Worm (Caenorhabditis elegans) whole organism, L1 larva: ENCODE results near the gene oac-11.

Experiments
- aha-1 ChIP-seq: fragments of 150-350 bp; optimal IDR thresholded peaks from 2 replicates; lab custom pipeline; 2014; ENCODE audit warnings: missing biosample characterization, missing genetic modification characterization
- blmp-1 ChIP-seq: fragments of 150-350 bp; optimal IDR thresholded peaks from 2 replicates; lab custom pipeline; 2014; ENCODE audit warnings: missing biosample characterization, missing genetic modification characterization
- ceh-63 ChIP-seq: fragments of 200-800 bp; sonication (Bioruptor generic); optimal IDR thresholded peaks from 2 replicates; lab custom pipeline; 2018; ENCODE audit warnings: mild to moderate bottlenecking, missing genetic modification characterization, missing compliant biosample characterization
- elt-3 ChIP-seq, 6 experiments: fragments of 150-350 bp in 1 of 6; sonication (generic microtip); optimal IDR thresholded peaks; 2 replicates each; lab custom pipeline; 2017 to 2018; ENCODE audit warnings: missing biosample characterization in 6 of 6, missing genetic modification characterization in 6 of 6, inconsistent platforms in 1 of 6
- lin-39 ChIP-seq: fragments of 150-350 bp; optimal IDR thresholded peaks from 2 replicates; lab custom pipeline; 2014; ENCODE audit warnings: missing biosample characterization, missing genetic modification reagents, missing genetic modification characterization
- mep-1 ChIP-seq: fragments of 150-350 bp; optimal IDR thresholded peaks from 2 replicates; lab custom pipeline; 2014; ENCODE audit warnings: missing biosample characterization, missing genetic modification characterization
- nhr-12 ChIP-seq: sonication (generic microtip); optimal IDR thresholded peaks from 2 replicates; lab custom pipeline; 2017; ENCODE audit warnings: missing biosample characterization, missing genetic modification characterization
- nhr-237 ChIP-seq: fragments of 150-350 bp; optimal IDR thresholded peaks from 2 replicates; lab custom pipeline; 2014; ENCODE audit warnings: missing biosample characterization, missing genetic modification characterization
- nhr-76 ChIP-seq: sonication (generic microtip); optimal IDR thresholded peaks from 2 replicates; lab custom pipeline; 2017; ENCODE audit warnings: missing biosample characterization, missing genetic modification characterization
- nhr-77 ChIP-seq: fragments of 150-350 bp; optimal IDR thresholded peaks from 2 replicates; lab custom pipeline; 2014; ENCODE audit warnings: missing biosample characterization, missing genetic modification characterization
- nhr-84 ChIP-seq: sonication (generic microtip); optimal IDR thresholded peaks from 2 replicates; lab custom pipeline; 2017; ENCODE audit warnings: missing biosample characterization, missing genetic modification characterization
- pqm-1 ChIP-seq: sonication (generic microtip); optimal IDR thresholded peaks from 3 replicates; lab custom pipeline; 2017; ENCODE audit warnings: missing biosample characterization, missing genetic modification characterization
- sox-4 ChIP-seq: sonication (generic microtip); optimal IDR thresholded peaks from 2 replicates; lab custom pipeline; 2016; ENCODE audit warnings: missing genetic modification characterization, missing compliant biosample characterization
- ztf-4 ChIP-seq: fragments of 150-350 bp; optimal IDR thresholded peaks from 2 replicates; lab custom pipeline; 2014; ENCODE audit warnings: missing biosample characterization, missing genetic modification characterization

DNA sequence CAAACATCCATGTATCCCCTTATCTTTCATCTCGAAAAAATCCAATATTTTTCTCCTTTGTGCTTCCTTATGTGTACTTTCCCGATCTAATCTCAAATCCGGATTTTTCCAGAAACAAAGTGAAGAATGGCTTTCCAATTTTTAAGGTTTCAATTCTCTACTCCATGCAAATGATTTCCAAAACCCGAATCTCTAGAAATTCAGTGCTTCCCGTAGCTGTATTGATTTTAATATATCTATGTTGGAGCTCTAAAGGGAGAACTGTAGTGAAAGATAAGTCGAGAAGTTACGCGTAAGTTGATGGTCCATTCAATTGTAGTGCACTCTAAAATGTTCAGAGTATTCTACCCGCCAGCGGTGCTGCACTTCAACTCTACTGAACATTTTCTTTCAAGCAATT, 21.2 kb downstream of the oac-11 start, which contains the start of gene C17A2.4:
- no peak for TF ChIP-seq nhr-76 (tag; lab: Kevin White, UChicago)
- no peak for TF ChIP-seq lin-39 (tag; lab: Kevin White, UChicago)
- TF ChIP-seq elt-3 (tag; optimal IDR thresholded peaks at IDR 0.05; lab: Kevin White, UChicago), result no peak
- TF ChIP-seq ceh-63 (GFP tag; lab: Kevin White, UChicago), result no peak
- TF ChIP-seq nhr-77, result no peak
- no peak for TF ChIP-seq pqm-1 (tag; lab: Kevin White, UChicago)
- no peak for TF ChIP-seq nhr-84 (tag; lab: Kevin White, UChicago)
- TF ChIP-seq nhr-12 (tag; lab: Kevin White, UChicago), result no peak
- no peak for TF ChIP-seq nhr-237 (tag; lab: Kevin White, UChicago)
- no peak for TF ChIP-seq sox-4 (tag; lab: Kevin White, UChicago)
- TF ChIP-seq aha-1 (tag; lab: Kevin White, UChicago), result no peak
- no peak for TF ChIP-seq ztf-4
- TF ChIP-seq mep-1 (tag; lab: Kevin White, UChicago), result no peak
- TF ChIP-seq blmp-1 (tag; lab: Kevin White, UChicago), result no peak
